Worm (Caenorhabditis elegans) whole organism, young adult: Measurements from ENCODE around the gene aaim-1.

ENCODE experiments used
- C06A6.2 ChIP-seq: fragments of 200-800 bp; sonication (Bioruptor generic); conservative IDR thresholded peaks from 2 replicates; pipeline ENCODE4 v1.3.6; 2022; ENCODE audit warnings: missing genetic modification characterization, missing compliant biosample characterization
- C17E4.6 ChIP-seq: fragments of 200-800 bp; sonication (Bioruptor generic); IDR thresholded peaks from 2 replicates; pipeline ENCODE4 v1.3.6; 2022; ENCODE audit warnings: missing genetic modification reagents, missing genetic modification characterization, missing compliant biosample characterization
- K11D2.4 ChIP-seq: fragments of 200-800 bp; sonication (Bioruptor generic); IDR thresholded peaks from 2 replicates; pipeline ENCODE4 v1.3.6; 2022; ENCODE audit warnings: missing genetic modification reagents, missing genetic modification characterization, missing compliant biosample characterization
- K12H6.12 ChIP-seq: fragments of 200-800 bp; sonication (Bioruptor generic); optimal IDR thresholded peaks from 2 replicates; lab custom pipeline; 2018; ENCODE audit warnings: mild to moderate bottlenecking, missing genetic modification characterization, missing compliant biosample characterization
- Y67H2A.10 ChIP-seq: fragments of 200-800 bp; sonication (Bioruptor generic); conservative IDR thresholded peaks from 2 replicates; pipeline ENCODE4 v1.3.6; 2022; ENCODE audit warnings: missing genetic modification reagents, missing genetic modification characterization, missing compliant biosample characterization
- Y95B8A.8 ChIP-seq: fragments of 200-800 bp; sonication (Bioruptor generic); IDR thresholded peaks from 2 replicates; pipeline ENCODE4 v1.3.6; 2022; ENCODE audit warnings: missing genetic modification reagents, missing genetic modification characterization, missing compliant biosample characterization
- attf-3 ChIP-seq: fragments of 200-800 bp; sonication (Bioruptor generic); conservative IDR thresholded peaks from 2 replicates; pipeline ENCODE4 v1.3.6; 2022; ENCODE audit warnings: missing genetic modification reagents, missing genetic modification characterization, missing compliant biosample characterization
- bed-1 ChIP-seq: fragments of 200-800 bp; sonication (Bioruptor generic); IDR thresholded peaks from 2 replicates; pipeline ENCODE4 v1.3.6; 2022; ENCODE audit warnings: missing genetic modification reagents, missing genetic modification characterization, missing compliant biosample characterization
- cebp-2 ChIP-seq: fragments of 200-800 bp; sonication (Bioruptor generic); IDR thresholded peaks from 2 replicates; pipeline ENCODE4 v1.3.6; 2022; ENCODE audit warnings: missing genetic modification characterization, missing compliant biosample characterization
- dpl-1 ChIP-seq: fragments of 150-350 bp; optimal IDR thresholded peaks from 2 replicates; lab custom pipeline; 2014; ENCODE audit warnings: missing biosample characterization, missing genetic modification reagents, missing genetic modification characterization
- efl-1 ChIP-seq: fragments of 150-350 bp; optimal IDR thresholded peaks from 2 replicates; lab custom pipeline; 2014; ENCODE audit warnings: missing biosample characterization, missing genetic modification reagents, missing genetic modification characterization
- ekl-4 ChIP-seq: fragments of 200-800 bp; sonication (Bioruptor generic); IDR thresholded peaks from 2 replicates; pipeline ENCODE4 v1.3.6; 2022; ENCODE audit warnings: missing genetic modification reagents, missing genetic modification characterization, missing compliant biosample characterization
- fkh-3 ChIP-seq: sonication (generic microtip); optimal IDR thresholded peaks from 2 replicates; lab custom pipeline; 2016; ENCODE audit warnings: mild to moderate bottlenecking, missing genetic modification characterization, missing compliant biosample characterization
- hmg-20 ChIP-seq: fragments of 200-800 bp; sonication (Bioruptor generic); IDR thresholded peaks from 2 replicates; pipeline ENCODE4 v1.3.6; 2022; ENCODE audit warnings: missing genetic modification reagents, missing genetic modification characterization, missing compliant biosample characterization
- let-526 ChIP-seq: fragments of 200-800 bp; sonication (Bioruptor generic); IDR thresholded peaks from 2 replicates; pipeline ENCODE4 v1.3.6; 2022; ENCODE audit warnings: missing genetic modification reagents, missing genetic modification characterization, missing compliant biosample characterization
- lsy-27 ChIP-seq: sonication (generic microtip); optimal IDR thresholded peaks from 2 replicates; lab custom pipeline; 2017; ENCODE audit warnings: missing genetic modification characterization, mild to moderate bottlenecking, missing compliant biosample characterization, antibody characterized with exemption, missing genotype, borderline replicate concordance; ENCODE audit not compliant: insufficient read depth
- madf-6 ChIP-seq: fragments of 200-800 bp; sonication (Bioruptor generic); IDR thresholded peaks from 2 replicates; pipeline ENCODE4 v1.3.6; 2022; ENCODE audit warnings: missing genetic modification reagents, missing genetic modification characterization, missing compliant biosample characterization
- madf-8 ChIP-seq: fragments of 200-800 bp; sonication (Bioruptor generic); conservative IDR thresholded peaks from 2 replicates; pipeline ENCODE4 v1.3.6; 2022; ENCODE audit warnings: missing genetic modification reagents, missing genetic modification characterization, missing compliant biosample characterization
- mcd-1 ChIP-seq: fragments of 200-800 bp; sonication (Bioruptor generic); IDR thresholded peaks from 2 replicates; pipeline ENCODE4 v1.3.6; 2022; ENCODE audit warnings: missing genetic modification reagents, missing genetic modification characterization, missing compliant biosample characterization
- mes-4 ChIP-seq: sonication (generic microtip); optimal IDR thresholded peaks from 2 replicates; lab custom pipeline; 2016; ENCODE audit warnings: missing genotype, missing genetic modification characterization, missing compliant biosample characterization
- nfyb-1 ChIP-seq: fragments of 200-800 bp; sonication (Bioruptor generic); IDR thresholded peaks from 2 replicates; pipeline ENCODE4 v1.3.6; 2022; ENCODE audit warnings: missing genetic modification reagents, missing genetic modification characterization, missing compliant biosample characterization
- nhr-27 ChIP-seq: fragments of 200-800 bp; sonication (Bioruptor generic); optimal IDR thresholded peaks from 2 replicates; lab custom pipeline; 2018; ENCODE audit warnings: mild to moderate bottlenecking, missing genetic modification characterization, moderate library complexity, missing compliant biosample characterization
- nhr-80 ChIP-seq: sonication (generic microtip); optimal IDR thresholded peaks from 2 replicates; lab custom pipeline; 2016; ENCODE audit warnings: missing genetic modification characterization, missing compliant biosample characterization
- nhr-90 ChIP-seq: sonication (generic microtip); optimal IDR thresholded peaks from 2 replicates; lab custom pipeline; 2016; ENCODE audit warnings: missing genotype, mild to moderate bottlenecking, missing genetic modification characterization, missing compliant biosample characterization
- pha-4 ChIP-seq: fragments of 150-350 bp; sonication (generic microtip); optimal IDR thresholded peaks from 2 replicates; lab custom pipeline; 2014; ENCODE audit warnings: missing biosample characterization, missing genetic modification reagents, missing genetic modification characterization
- repo-1 ChIP-seq: sonication (generic microtip); optimal IDR thresholded peaks from 2 replicates; lab custom pipeline; 2017; ENCODE audit warnings: mild to moderate bottlenecking, missing genetic modification characterization, missing compliant biosample characterization
- rpc-1 ChIP-seq, 2 experiments: fragments of 150-350 bp in 1 of 2; sonication (generic microtip) in 1 of 2; optimal IDR thresholded peaks; 2 replicates each; lab custom pipeline; 2014 to 2018; ENCODE audit warnings: missing biosample characterization in 1 of 2, missing genetic modification characterization in 1 of 2, missing genetic modification reagents in 1 of 2, missing genotype in 1 of 2
- sdz-38 ChIP-seq: sonication (generic microtip); optimal IDR thresholded peaks from 2 replicates; lab custom pipeline; 2016; ENCODE audit warnings: missing genotype, missing genetic modification characterization, missing compliant biosample characterization
- snpc-1.3 ChIP-seq: sonication (generic microtip); optimal IDR thresholded peaks from 2 replicates; lab custom pipeline; 2017; ENCODE audit warnings: missing genetic modification characterization, mild to moderate bottlenecking, missing compliant biosample characterization, antibody characterized with exemption, moderate library complexity, missing genotype, missing genetic modification reagents; ENCODE audit not compliant: insufficient read depth
- tlf-1 ChIP-seq: fragments of 200-800 bp; sonication (Bioruptor generic); optimal IDR thresholded peaks from 2 replicates; lab custom pipeline; 2018; ENCODE audit warnings: mild to moderate bottlenecking, missing genetic modification characterization, missing compliant biosample characterization
- unc-130 ChIP-seq: sonication (generic microtip); optimal IDR thresholded peaks from 2 replicates; lab custom pipeline; 2016; ENCODE audit warnings: missing genetic modification reagents, missing genetic modification characterization, missing compliant biosample characterization
- zfh-2 ChIP-seq: fragments of 200-800 bp; sonication (Bioruptor generic); conservative IDR thresholded peaks from 2 replicates; pipeline ENCODE4 v1.3.6; 2022; ENCODE audit warnings: missing genetic modification reagents, missing genetic modification characterization, missing compliant biosample characterization
- ztf-22 ChIP-seq: fragments of 200-800 bp; sonication (Bioruptor generic); optimal IDR thresholded peaks from 2 replicates; lab custom pipeline; 2018; ENCODE audit warnings: mild to moderate bottlenecking, missing genetic modification characterization, moderate library complexity, missing compliant biosample characterization
- ztf-26 ChIP-seq: sonication (generic microtip); optimal IDR thresholded peaks from 2 replicates; lab custom pipeline; 2017; ENCODE audit warnings: missing genetic modification characterization, missing compliant biosample characterization

Gene aaim-1

ce11 chrX:6583385-6583784 lies 21.2 kb upstream of the aaim-1 start:
- no peak for TF ChIP-seq dpl-1
- TF ChIP-seq tlf-1 (GFP tag; lab: Kevin White, UChicago): no peak
- TF ChIP-seq cebp-2: no peak
- TF ChIP-seq ekl-4 (GFP tag; lab: Robert Waterston, UW): no peak
- TF ChIP-seq Y67H2A.10: no peak
- TF ChIP-seq nhr-90 (tag; lab: Kevin White, UChicago): no peak
- TF ChIP-seq K11D2.4 (GFP tag; lab: Robert Waterston, UW): no peak
- no peak for TF ChIP-seq Y95B8A.8
- no peak for TF ChIP-seq repo-1
- no peak for TF ChIP-seq K12H6.12 (tag; lab: Kevin White, UChicago)
- TF ChIP-seq hmg-20 (GFP tag; lab: Robert Waterston, UW): no peak
- no peak for TF ChIP-seq nhr-27 (tag; lab: Kevin White, UChicago)
- no peak for TF ChIP-seq rpc-1 (optimal IDR thresholded peaks at IDR 0.05; lab: Kevin White, UChicago)
- TF ChIP-seq rpc-1 (tag; optimal IDR thresholded peaks at IDR 0.05; lab: Kevin White, UChicago): no peak
- no peak for TF ChIP-seq ztf-26 (tag; lab: Kevin White, UChicago)
- no peak for TF ChIP-seq efl-1

ce11 chrX:6575992-6576391 lies 13.8 kb upstream of the aaim-1 start:
- no peak for TF ChIP-seq snpc-1.3

ce11 chrX:6572987-6573386 lies 10.8 kb upstream of the aaim-1 start:
- TF ChIP-seq zfh-2 (GFP tag; lab: Robert Waterston, UW) (peak; percentile 62), nfyb-1 (GFP tag; lab: Robert Waterston, UW) (0 out of 2 replicates have a peak, but pooled peaks have one; percentile 26), lsy-27 (tag; lab: Kevin White, UChicago) (no peak)

ce11 chrX:6569624-6570023 lies 7.4 kb upstream of the aaim-1 start, which contains the start of gene dop-3:
Gene dop-3 (minus strand): TSS chrX:6569724.
- TF ChIP-seq mcd-1 (no peak), bed-1 (GFP tag; lab: Robert Waterston, UW) (no peak), nhr-80 (tag; lab: Kevin White, UChicago) (no peak), C06A6.2 (GFP tag; lab: Robert Waterston, UW) (no peak), nhr-90 (tag; lab: Kevin White, UChicago) (no peak), mes-4 (tag; lab: Kevin White, UChicago) (no peak), pha-4 (tag; lab: Kevin White, UChicago) (no peak), madf-8 (no peak), C17E4.6 (GFP tag; lab: Robert Waterston, UW) (no peak), madf-6 (GFP tag; lab: Robert Waterston, UW) (no peak), fkh-3 (tag; lab: Kevin White, UChicago) (no peak), ztf-22 (no peak), attf-3 (GFP tag; lab: Robert Waterston, UW) (no peak), let-526 (GFP tag; lab: Robert Waterston, UW) (no peak), unc-130 (GFP tag; lab: Kevin White, UChicago) (no peak), sdz-38 (tag; lab: Kevin White, UChicago) (no peak), K11D2.4 (GFP tag; lab: Robert Waterston, UW) (no peak)
